Worm (Caenorhabditis elegans): Measurements from ENCODE around the gene srbc-49.

srbc-49 gene

DNA sequence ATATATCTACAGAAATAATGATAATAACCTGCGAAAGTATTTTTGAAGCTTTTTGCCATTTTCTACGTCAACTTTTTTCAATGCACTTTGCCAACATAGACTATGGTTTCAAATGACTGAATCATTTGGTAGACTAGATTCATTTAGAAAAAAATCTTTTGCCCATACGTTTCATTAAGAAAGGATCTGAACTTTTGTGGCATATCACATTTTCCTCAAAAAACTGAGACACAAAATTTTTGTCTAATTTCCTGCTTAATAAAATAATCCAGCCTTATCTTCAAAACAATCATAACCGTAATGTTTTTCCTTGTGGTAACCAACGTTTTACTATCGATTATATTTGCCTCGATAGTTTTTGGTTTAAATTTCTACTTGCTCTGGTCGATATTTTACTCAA is 4.6 kb downstream of the srbc-49 start, which contains the start of gene srbc-51:
TSS of gene srbc-51 (plus strand) at position 301 of the 400 bp plus-strand sequence.
- TF ChIP-seq nhr-85 (tag) = no peak
- no peak for TF ChIP-seq lin-14 (GFP tag; optimal IDR thresholded peaks at IDR 0.05)
- TF ChIP-seq ces-1 (GFP tag; optimal IDR thresholded peaks at IDR 0.05) = no peak

DNA sequence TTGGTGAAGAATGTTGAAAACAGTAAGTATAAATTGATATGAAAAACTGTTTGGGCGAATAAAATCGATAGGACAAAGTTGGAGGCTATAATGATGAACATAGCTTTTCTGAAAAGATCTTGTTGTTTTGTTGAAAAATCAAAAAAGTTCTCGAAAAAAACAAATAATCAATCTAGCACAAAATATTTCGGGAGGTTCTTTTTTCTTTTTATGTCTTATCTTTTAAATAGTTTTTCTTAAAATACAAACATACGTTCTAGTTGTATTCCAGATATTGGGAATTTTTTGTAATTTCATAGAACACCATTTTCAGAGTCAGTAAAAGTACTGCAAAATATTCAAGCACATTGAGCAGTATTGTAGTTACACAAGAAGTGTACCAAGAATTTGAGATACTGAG is 8.4 kb downstream of the srbc-49 start, which contains the start of gene srbc-55:
TSS of gene srbc-55 (minus strand) at position 101 of the 400 bp plus-strand sequence.
- no peak for TF ChIP-seq fkh-10 (GFP tag; optimal IDR thresholded peaks at IDR 0.05)
- no peak for TF ChIP-seq isw-1 (GFP tag; IDR thresholded peaks at IDR 0.05)
- no peak for TF ChIP-seq F16B12.6 (tag; optimal IDR thresholded peaks at IDR 0.05)
- TF ChIP-seq hlh-17 (GFP tag; optimal IDR thresholded peaks at IDR 0.05; ENCODE audit: borderline replicate concordance) = no peak
- no peak for TF ChIP-seq pag-3 (tag; optimal IDR thresholded peaks at IDR 0.05; ENCODE audit: borderline replicate concordance, insufficient read depth)
- TF ChIP-seq fkh-8 (tag; optimal IDR thresholded peaks at IDR 0.05) = no peak
- no peak for TF ChIP-seq rnt-1 (tag; optimal IDR thresholded peaks at IDR 0.05)
- TF ChIP-seq C16A3.4 (tag; optimal IDR thresholded peaks at IDR 0.05) = no peak
- no peak for TF ChIP-seq pqm-1 (tag; optimal IDR thresholded peaks at IDR 0.05)
- TF ChIP-seq nhr-84 (tag; optimal IDR thresholded peaks at IDR 0.05) = no peak
- no peak for TF ChIP-seq nhr-76 (tag; optimal IDR thresholded peaks at IDR 0.05)
- no peak for TF ChIP-seq C04F5.9 (tag; optimal IDR thresholded peaks at IDR 0.05)
- TF ChIP-seq xbp-1 (tag; optimal IDR thresholded peaks at IDR 0.05) = no peak
- no peak for TF ChIP-seq lin-35 (GFP tag; optimal IDR thresholded peaks at IDR 0.05)
- TF ChIP-seq mef-2 (tag; optimal IDR thresholded peaks at IDR 0.05) = no peak
- TF ChIP-seq nhr-19 (GFP tag; conservative IDR thresholded peaks at IDR 0.05) = no peak
- TF ChIP-seq elt-2 (tag; optimal IDR thresholded peaks at IDR 0.05) = no peak
- no peak for TF ChIP-seq jun-1 (tag; optimal IDR thresholded peaks at IDR 0.05)
- TF ChIP-seq egl-13 (tag; optimal IDR thresholded peaks at IDR 0.05) = no peak

DNA sequence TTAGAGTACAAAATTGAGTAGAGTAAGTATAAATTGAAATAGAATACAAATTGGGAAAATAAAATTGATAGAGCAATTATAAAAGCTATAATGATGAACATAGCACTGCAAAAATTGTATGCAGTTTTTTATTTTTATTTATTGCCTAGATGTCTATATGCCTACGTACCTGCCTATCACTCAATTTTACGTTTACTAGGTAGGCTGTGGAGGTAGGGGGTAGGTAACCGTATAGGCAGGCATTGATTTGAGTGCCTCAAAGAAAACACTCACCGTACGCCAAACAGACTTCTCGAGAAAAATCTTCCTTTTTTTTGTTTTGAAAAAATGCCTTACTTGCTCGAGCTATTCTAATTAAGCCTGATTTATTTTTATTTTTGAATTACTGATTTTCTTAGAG is 10.1 kb downstream of the srbc-49 start, which contains the start of gene srbc-56:
TSS of gene srbc-56 (minus strand) at position 101 of the 400 bp plus-strand sequence.
- no peak for TF ChIP-seq zag-1 (tag; optimal IDR thresholded peaks at IDR 0.05)
- TF ChIP-seq ama-1 (optimal IDR thresholded peaks at IDR 0.05) = no peak
- TF ChIP-seq alr-1 (tag; optimal IDR thresholded peaks at IDR 0.05; ENCODE audit: borderline replicate concordance) = no peak
- TF ChIP-seq nhr-71 (tag; optimal IDR thresholded peaks at IDR 0.05) = no peak
- no peak for TF ChIP-seq ztf-4 (tag; optimal IDR thresholded peaks at IDR 0.05)
- no peak for TF ChIP-seq zip-4 (GFP tag; optimal IDR thresholded peaks at IDR 0.05)
- no peak for TF ChIP-seq efl-3 (GFP tag; optimal IDR thresholded peaks at IDR 0.05)
- TF ChIP-seq egl-27 (tag; optimal IDR thresholded peaks at IDR 0.05) = no peak
- no peak for TF ChIP-seq mef-2 (tag; optimal IDR thresholded peaks at IDR 0.05)
- no peak for TF ChIP-seq unc-86 (tag; optimal IDR thresholded peaks at IDR 0.05)
- no peak for TF ChIP-seq fos-1 (tag; optimal IDR thresholded peaks at IDR 0.05)
- no peak for TF ChIP-seq C04F5.9 (tag; optimal IDR thresholded peaks at IDR 0.05)
- TF ChIP-seq sup-37 (GFP tag; optimal IDR thresholded peaks at IDR 0.05) = no peak
- TF ChIP-seq nhr-90 (tag; optimal IDR thresholded peaks at IDR 0.05; ENCODE audit: poor library complexity) = no peak
- no peak for TF ChIP-seq ceh-82 (tag; optimal IDR thresholded peaks at IDR 0.05)
- TF ChIP-seq mdl-1 (tag; optimal IDR thresholded peaks at IDR 0.05) = no peak
- no peak for TF ChIP-seq lsy-2 (tag; optimal IDR thresholded peaks at IDR 0.05)
- no peak for TF ChIP-seq lin-13 (GFP tag; optimal IDR thresholded peaks at IDR 0.05)

DNA sequence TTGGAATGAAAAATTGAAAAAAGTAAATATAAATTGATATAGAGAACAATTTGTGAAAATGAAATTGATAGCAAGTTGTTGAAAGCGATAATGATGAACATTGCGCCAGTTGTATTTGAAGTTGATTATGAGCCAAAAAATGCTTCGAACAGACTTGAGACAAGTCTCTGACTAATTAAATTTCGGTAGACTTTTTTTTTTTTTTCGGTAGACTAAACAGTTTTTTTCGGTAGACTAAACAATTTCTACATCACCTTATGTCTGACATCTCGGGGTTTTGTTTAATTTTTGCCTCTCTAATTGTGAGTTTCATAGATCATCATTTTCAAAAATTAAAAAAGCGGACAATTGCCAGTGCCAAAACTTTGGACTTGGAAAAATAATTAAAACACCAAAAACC is 12.1 kb downstream of the srbc-49 start, which contains the start of gene srbc-54:
TSS of gene srbc-54 (minus strand) at position 101 of the 400 bp plus-strand sequence.
- TF ChIP-seq snu-23 (GFP tag; optimal IDR thresholded peaks at IDR 0.05) (no peak), nhr-76 (tag; optimal IDR thresholded peaks at IDR 0.05) (no peak), mep-1 (tag; optimal IDR thresholded peaks at IDR 0.05) (no peak), ces-1 (GFP tag; optimal IDR thresholded peaks at IDR 0.05) (no peak), fkh-8 (tag; optimal IDR thresholded peaks at IDR 0.05) (no peak), fkh-10 (GFP tag; optimal IDR thresholded peaks at IDR 0.05) (no peak)

All from whole organism, L1 larva.